Comparison of ENCODE assay signal across 1 worm cellular context in the genomic region with DNA sequence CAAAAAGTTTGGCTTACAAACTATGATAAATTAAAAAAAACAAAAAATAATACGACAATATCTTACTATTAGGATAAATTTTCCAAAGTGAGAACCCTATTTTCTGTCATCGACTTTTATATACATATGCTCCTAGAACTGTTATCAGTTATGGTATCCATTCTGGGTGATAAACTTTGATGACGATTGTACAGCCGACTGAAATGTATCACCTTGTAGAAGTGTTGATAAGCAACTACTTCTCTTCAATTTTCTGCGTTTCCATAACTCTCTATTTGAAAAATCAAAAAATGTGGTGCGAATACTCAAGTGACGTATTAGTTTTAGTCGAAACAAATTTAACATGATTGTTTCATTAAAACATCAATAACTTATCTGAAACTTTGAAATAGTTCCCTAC.
TF ChIP-seq lines count a peak whose summit lies in the region.

No protein-coding gene starts in this region.

TF ChIP-seq in whole organism, L4 larva, 104 proteins besides CTCF, POLR2A, EP300 and RAD21 (continued from another document):
- TF ChIP-seq hlh-11 (tag; optimal IDR thresholded peaks at IDR 0.05; lab: Kevin White, UChicago) (peak; percentile 59), zfp-3 (GFP tag; conservative IDR thresholded peaks at IDR 0.05; lab: Robert Waterston, UW) (no peak), R02D3.7 (tag; optimal IDR thresholded peaks at IDR 0.05; lab: Kevin White, UChicago) (no peak), hlh-30 (tag; optimal IDR thresholded peaks at IDR 0.05; lab: Kevin White, UChicago; ENCODE audit: insufficient read depth) (no peak), fos-1 (tag; optimal IDR thresholded peaks at IDR 0.05; lab: Kevin White, UChicago) (no peak), nhr-41 (GFP tag; IDR thresholded peaks at IDR 0.05; lab: Robert Waterston, UW) (no peak), mep-1 (tag; optimal IDR thresholded peaks at IDR 0.05; lab: Kevin White, UChicago) (no peak), mdl-1 (tag; optimal IDR thresholded peaks at IDR 0.05; lab: Kevin White, UChicago) (no peak), Y75B8A.6 (GFP tag; IDR thresholded peaks at IDR 0.05; lab: Robert Waterston, UW) (no peak), ztf-7 (tag; optimal IDR thresholded peaks at IDR 0.05; lab: Kevin White, UChicago) (no peak), zip-2 (tag; optimal IDR thresholded peaks at IDR 0.05; lab: Kevin White, UChicago) (no peak), daf-19 (GFP tag; conservative IDR thresholded peaks at IDR 0.05; lab: Robert Waterston, UW) (no peak), Y48G9A.11 (GFP tag; IDR thresholded peaks at IDR 0.05; lab: Robert Waterston, UW) (no peak), nhr-237 (tag; optimal IDR thresholded peaks at IDR 0.05; lab: Kevin White, UChicago) (no peak), ceh-20 (GFP tag; IDR thresholded peaks at IDR 0.05; lab: Robert Waterston, UW) (no peak), T20F7.1 (GFP tag; optimal IDR thresholded peaks at IDR 0.05; lab: Kevin White, UChicago) (peak; percentile 1), F37D6.2 (tag; optimal IDR thresholded peaks at IDR 0.05; lab: Kevin White, UChicago) (no peak), skn-1 (tag; optimal IDR thresholded peaks at IDR 0.05; lab: Kevin White, UChicago) (no peak), nhr-111 (GFP tag; optimal IDR thresholded peaks at IDR 0.05; lab: Kevin White, UChicago) (no peak), unc-130 (GFP tag; optimal IDR thresholded peaks at IDR 0.05; lab: Kevin White, UChicago) (no peak), madf-5 (GFP tag; IDR thresholded peaks at IDR 0.05; lab: Robert Waterston, UW) (no peak), ceh-28 (tag; optimal IDR thresholded peaks at IDR 0.05; lab: Kevin White, UChicago) (no peak), dmd-6 (GFP tag; IDR thresholded peaks at IDR 0.05; lab: Robert Waterston, UW) (peak; percentile 75), ama-1 (optimal IDR thresholded peaks at IDR 0.05; lab: Kevin White, UChicago) (no peak), nhr-25 (tag; optimal IDR thresholded peaks at IDR 0.05; lab: Kevin White, UChicago; ENCODE audit: borderline replicate concordance, insufficient read depth) (no peak), pha-4 (GFP tag; IDR thresholded peaks at IDR 0.05; lab: Robert Waterston, UW) (no peak), pha-4 (tag; optimal IDR thresholded peaks at IDR 0.05; lab: Kevin White, UChicago) (no peak), lin-38 (GFP tag; IDR thresholded peaks at IDR 0.05; lab: Robert Waterston, UW) (no peak), cey-2 (tag; optimal IDR thresholded peaks at IDR 0.05; lab: Kevin White, UChicago; ENCODE audit: borderline replicate concordance, insufficient read depth) (no peak), egl-43 (GFP tag; IDR thresholded peaks at IDR 0.05; lab: Robert Waterston, UW) (no peak), spr-3 (GFP tag; optimal IDR thresholded peaks at IDR 0.05; lab: Kevin White, UChicago) (no peak), nhr-10 (tag; optimal IDR thresholded peaks at IDR 0.05; lab: Kevin White, UChicago) (no peak), nhr-6 (tag; optimal IDR thresholded peaks at IDR 0.05; lab: Kevin White, UChicago) (no peak), lin-39 (tag; optimal IDR thresholded peaks at IDR 0.05; lab: Kevin White, UChicago) (no peak), F49E8.2 (tag; optimal IDR thresholded peaks at IDR 0.05; lab: Kevin White, UChicago; ENCODE audit: borderline replicate concordance) (no peak), pqm-1 (tag; optimal IDR thresholded peaks at IDR 0.05; lab: Kevin White, UChicago) (peak; percentile 94), egl-27 (tag; optimal IDR thresholded peaks at IDR 0.05; lab: Kevin White, UChicago) (no peak), F44E2.7 (GFP tag; IDR thresholded peaks at IDR 0.05; lab: Robert Waterston, UW) (no peak), lin-13 (GFP tag; optimal IDR thresholded peaks at IDR 0.05; lab: Kevin White, UChicago) (no peak), D1046.2 (GFP tag; IDR thresholded peaks at IDR 0.05; lab: Robert Waterston, UW) (no peak), jun-1 (tag; optimal IDR thresholded peaks at IDR 0.05; lab: Kevin White, UChicago) (no peak), daf-12 (tag; optimal IDR thresholded peaks at IDR 0.05; lab: Kevin White, UChicago) (no peak), lin-29 (GFP tag; IDR thresholded peaks at IDR 0.05; lab: Robert Waterston, UW) (no peak), daf-16 (GFP tag; optimal IDR thresholded peaks at IDR 0.05; lab: Kevin White, UChicago) (no peak), daf-16 (tag; optimal IDR thresholded peaks at IDR 0.05; lab: Kevin White, UChicago) (peak; percentile 61), mxl-3 (GFP tag; optimal IDR thresholded peaks at IDR 0.05; lab: Kevin White, UChicago) (no peak), lin-15B (tag; optimal IDR thresholded peaks at IDR 0.05; lab: Kevin White, UChicago) (no peak), F10B5.3 (tag; optimal IDR thresholded peaks at IDR 0.05; lab: Kevin White, UChicago) (no peak), zip-11 (GFP tag; IDR thresholded peaks at IDR 0.05; lab: Robert Waterston, UW) (no peak), dmd-8 (GFP tag; IDR thresholded peaks at IDR 0.05; lab: Robert Waterston, UW) (no peak), F26F4.8 (GFP tag; conservative IDR thresholded peaks at IDR 0.05; lab: Robert Waterston, UW) (no peak), unc-39 (tag; optimal IDR thresholded peaks at IDR 0.05; lab: Kevin White, UChicago) (no peak), tra-1 (GFP tag; IDR thresholded peaks at IDR 0.05; lab: Robert Waterston, UW) (no peak), saeg-2 (GFP tag; IDR thresholded peaks at IDR 0.05; lab: Robert Waterston, UW) (no peak), hif-1 (tag; optimal IDR thresholded peaks at IDR 0.05; lab: Kevin White, UChicago) (no peak), zag-1 (tag; optimal IDR thresholded peaks at IDR 0.05; lab: Kevin White, UChicago) (no peak), nhr-102 (tag; optimal IDR thresholded peaks at IDR 0.05; lab: Kevin White, UChicago) (no peak), Y105C5A.15 (GFP tag; IDR thresholded peaks at IDR 0.05; lab: Robert Waterston, UW) (no peak), ZK546.5 (tag; optimal IDR thresholded peaks at IDR 0.05; lab: Kevin White, UChicago) (no peak), aha-1 (tag; lab: Kevin White, UChicago) (no peak)
